Worm (Caenorhabditis elegans) whole organism, late embryonic: ENCODE measurements around the gene sam-4.

Experiments used
- F13H6.1 ChIP-seq: sonication (generic microtip); optimal IDR thresholded peaks from 2 replicates; lab custom pipeline; 2016; ENCODE audit warnings: missing genetic modification characterization, missing compliant biosample characterization
- ceh-22 ChIP-seq: sonication (generic microtip); optimal IDR thresholded peaks from 2 replicates; lab custom pipeline; 2017; ENCODE audit warnings: missing biosample characterization, missing genetic modification characterization
- gmeb-2 ChIP-seq: sonication (generic microtip); optimal IDR thresholded peaks from 2 replicates; lab custom pipeline; 2016; ENCODE audit warnings: missing genetic modification characterization, inconsistent platforms, missing compliant biosample characterization
- nfya-1 ChIP-seq: sonication (generic microtip); optimal IDR thresholded peaks from 2 replicates; lab custom pipeline; 2017; ENCODE audit warnings: missing genetic modification characterization, mild to moderate bottlenecking, missing compliant biosample characterization, antibody characterized with exemption, moderate library complexity
- npax-4 ChIP-seq: sonication (generic microtip); optimal IDR thresholded peaks from 2 replicates; lab custom pipeline; 2016; ENCODE audit warnings: missing genetic modification characterization, missing compliant biosample characterization
- unc-55 ChIP-seq: sonication (generic microtip); optimal IDR thresholded peaks from 2 replicates; lab custom pipeline; 2017; ENCODE audit warnings: missing biosample characterization, missing genetic modification reagents, missing genetic modification characterization

DNA sequence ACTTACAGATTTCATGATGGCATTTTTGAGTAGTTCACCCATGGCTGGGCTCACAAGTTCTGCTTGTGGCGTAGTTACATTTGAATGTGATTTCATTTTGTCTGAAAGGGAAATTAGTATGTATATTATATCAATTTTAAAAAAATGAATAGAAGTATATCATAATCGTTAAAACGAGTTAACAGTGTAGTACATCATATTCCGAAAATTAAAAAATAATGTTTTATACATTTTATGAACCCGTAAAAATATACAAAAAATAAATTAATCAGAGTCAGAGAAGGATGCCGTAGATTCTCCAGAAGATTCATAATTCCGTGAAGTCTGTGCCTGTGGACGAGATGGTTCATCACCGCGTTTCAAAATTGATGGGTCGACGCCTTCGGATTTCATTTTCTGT lies 2.1 kb downstream of the sam-4 start, which contains the start of gene F59E12.9:
- TF ChIP-seq ceh-22 (tag; lab: Kevin White, UChicago) (no peak), gmeb-2 (no peak), nfya-1 (tag; lab: Kevin White, UChicago) (no peak), unc-55 (GFP tag; lab: Kevin White, UChicago) (no peak), F13H6.1 (no peak), npax-4 (tag; lab: Kevin White, UChicago) (no peak)
